Fruit fly (Drosophila melanogaster) whole organism, embryonic: ENCODE measurements around the gene Tengl3.

ENCODE experiments used
- BEAF-32 ChIP-seq: fragments of 200-800 bp; sonication (Bioruptor generic); optimal IDR thresholded peaks from 3 replicates; lab custom pipeline; 2017; ENCODE audit warnings: missing biosample characterization, missing genetic modification characterization, mild to moderate bottlenecking, moderate library complexity, missing genetic modification reagents
- CG10654 ChIP-seq: fragments of 200-800 bp; sonication (Bioruptor generic); optimal IDR thresholded peaks from 2 replicates; lab custom pipeline; 2016; ENCODE audit warnings: missing biosample characterization, missing genetic modification characterization
- CG10959 ChIP-seq: fragments of 200-800 bp; sonication (Bioruptor generic); IDR thresholded peaks from 2 replicates; pipeline ENCODE4 v1.3.6; 2022; ENCODE audit warnings: missing biosample characterization, missing genetic modification characterization
- CG11085 ChIP-seq: fragments of 200-800 bp; sonication (Bioruptor generic); IDR thresholded peaks from 2 replicates; pipeline ENCODE4 v1.3.6; 2022; ENCODE audit warnings: missing biosample characterization, missing genetic modification characterization
- CG11456 ChIP-seq: fragments of 200-800 bp; sonication (Bioruptor generic); IDR thresholded peaks from 3 replicates; pipeline ENCODE4 v1.3.6; 2022; ENCODE audit warnings: missing biosample characterization, missing genetic modification characterization
- CG13123 ChIP-seq: fragments of 200-800 bp; sonication (Bioruptor generic); optimal IDR thresholded peaks from 2 replicates; lab custom pipeline; 2016; ENCODE audit warnings: missing biosample characterization, missing genetic modification characterization
- CG14667 ChIP-seq: fragments of 200-800 bp; sonication (Bioruptor generic); IDR thresholded peaks from 2 replicates; pipeline ENCODE4 v1.3.6; 2022; ENCODE audit warnings: missing biosample characterization, missing genetic modification characterization
- CG1647 ChIP-seq: fragments of 200-800 bp; sonication (Bioruptor generic); optimal IDR thresholded peaks from 3 replicates; lab custom pipeline; 2016; ENCODE audit warnings: missing biosample characterization, missing genetic modification characterization
- CG17568 ChIP-seq: fragments of 200-800 bp; sonication (Bioruptor generic); optimal IDR thresholded peaks from 2 replicates; lab custom pipeline; 2018; ENCODE audit warnings: missing biosample characterization, mild to moderate bottlenecking, missing genetic modification characterization, moderate library complexity
- CG1792 ChIP-seq: fragments of 200-800 bp; sonication (Bioruptor generic); optimal IDR thresholded peaks from 2 replicates; lab custom pipeline; 2016; ENCODE audit warnings: missing biosample characterization, missing genetic modification characterization
- CG18476 ChIP-seq: fragments of 200-800 bp; sonication (Bioruptor generic); optimal IDR thresholded peaks from 2 replicates; lab custom pipeline; 2016; ENCODE audit warnings: missing biosample characterization, mild to moderate bottlenecking, missing genetic modification characterization
- CG34224 ChIP-seq: fragments of 200-800 bp; sonication (Bioruptor generic); IDR thresholded peaks from 3 replicates; pipeline ENCODE4 v1.3.6; 2022; ENCODE audit warnings: missing biosample characterization, missing genetic modification characterization; ENCODE audit not compliant: partially characterized antibody
- CG3726 ChIP-seq: fragments of 200-800 bp; sonication (Bioruptor generic); IDR thresholded peaks from 3 replicates; pipeline ENCODE4, ENCODE4 v1.3.6; 2022; ENCODE audit warnings: missing biosample characterization, missing genetic modification characterization
- CG9817 ChIP-seq: fragments of 200-800 bp; sonication (Bioruptor generic); optimal IDR thresholded peaks from 2 replicates; lab custom pipeline; 2018; ENCODE audit warnings: missing biosample characterization, mild to moderate bottlenecking, missing genetic modification characterization, moderate library complexity
- CTCF ChIP-seq: fragments of 200-800 bp; sonication (Bioruptor generic); optimal IDR thresholded peaks from 2 replicates; lab custom pipeline; 2017; ENCODE audit warnings: missing biosample characterization, mild to moderate bottlenecking, missing genetic modification characterization, moderate library complexity
- Camta ChIP-seq: fragments of 200-800 bp; sonication (Bioruptor generic); optimal IDR thresholded peaks from 2 replicates; lab custom pipeline; 2016; ENCODE audit warnings: missing biosample characterization, missing genetic modification characterization
- D ChIP-seq, 2 experiments: fragments of 200-800 bp in 1 of 2; fragments of >200 bp in 1 of 2; sonication (Bioruptor generic) in 1 of 2; optimal IDR thresholded peaks; 2 replicates in 1 of 2; 3 replicates in 1 of 2; lab custom pipeline; 2017; ENCODE audit warnings: mild to moderate bottlenecking in 1 of 2, missing biosample characterization in 1 of 2, missing genetic modification characterization in 1 of 2, missing genetic modification reagents in 1 of 2
- Dbx ChIP-seq: fragments of 200-800 bp; sonication (Bioruptor generic); IDR thresholded peaks from 3 replicates; pipeline ENCODE4 v1.3.6; 2022; ENCODE audit warnings: missing biosample characterization, missing genetic modification characterization
- Dek ChIP-seq: fragments of 200-800 bp; sonication (Bioruptor generic); optimal IDR thresholded peaks from 3 replicates; lab custom pipeline; 2019; ENCODE audit warnings: missing biosample characterization, mild to moderate bottlenecking, missing genetic modification characterization, moderate library complexity
- ERR ChIP-seq: fragments of 200-800 bp; sonication (Bioruptor generic); optimal IDR thresholded peaks from 2 replicates; lab custom pipeline; 2016; ENCODE audit warnings: missing biosample characterization, missing genetic modification characterization
- Fer3 ChIP-seq: fragments of 200-800 bp; sonication (Bioruptor generic); optimal IDR thresholded peaks from 2 replicates; lab custom pipeline; 2018; ENCODE audit warnings: missing biosample characterization, mild to moderate bottlenecking, missing genetic modification characterization, moderate library complexity
- Gug ChIP-seq: fragments of 200-800 bp; sonication (Bioruptor generic); IDR thresholded peaks from 4 replicates; pipeline ENCODE4 v1.3.6; 2022; ENCODE audit warnings: missing biosample characterization, missing genetic modification characterization
- HmgZ ChIP-seq: fragments of 200-800 bp; sonication (Bioruptor generic); optimal IDR thresholded peaks from 2 replicates; lab custom pipeline; 2018; ENCODE audit warnings: missing biosample characterization, mild to moderate bottlenecking, missing genetic modification characterization
- Max ChIP-seq: fragments of 200-800 bp; sonication (Bioruptor generic); optimal IDR thresholded peaks from 2 replicates; lab custom pipeline; 2016; ENCODE audit warnings: missing biosample characterization, mild to moderate bottlenecking, missing genetic modification characterization
- Mrtf ChIP-seq: fragments of 200-800 bp; sonication (Bioruptor generic); IDR thresholded peaks from 3 replicates; pipeline ENCODE4 v1.3.6; 2022; ENCODE audit warnings: missing biosample characterization, missing genetic modification characterization
- Sin3A ChIP-seq: fragments of >200 bp; optimal IDR thresholded peaks from 2 replicates; lab custom pipeline; 2018
- Ssrp ChIP-seq: fragments of 200-800 bp; sonication (Bioruptor generic); optimal IDR thresholded peaks from 2 replicates; lab custom pipeline; 2018; ENCODE audit warnings: missing biosample characterization, mild to moderate bottlenecking, missing genetic modification characterization, moderate library complexity
- al ChIP-seq: fragments of 200-800 bp; sonication (Bioruptor generic); IDR thresholded peaks from 2 replicates; pipeline ENCODE4 v1.3.6; 2022; ENCODE audit warnings: missing biosample characterization, missing genetic modification characterization
- ato ChIP-seq: fragments of 200-800 bp; sonication (Bioruptor generic); IDR thresholded peaks from 2 replicates; pipeline ENCODE4 v1.3.6; 2022; ENCODE audit warnings: missing biosample characterization, missing genetic modification characterization; ENCODE audit not compliant: partially characterized antibody
- btn ChIP-seq: fragments of 200-800 bp; sonication (Bioruptor generic); optimal IDR thresholded peaks from 2 replicates; lab custom pipeline; 2016; ENCODE audit warnings: missing biosample characterization, missing genetic modification characterization
- da ChIP-seq: fragments of 200-800 bp; sonication (Bioruptor generic); optimal IDR thresholded peaks from 2 replicates; lab custom pipeline; 2016; ENCODE audit warnings: missing biosample characterization, missing genetic modification characterization
- ems ChIP-seq: fragments of 200-800 bp; sonication (Bioruptor generic); optimal IDR thresholded peaks from 3 replicates; lab custom pipeline; 2016; ENCODE audit warnings: missing biosample characterization, missing genetic modification characterization
- en ChIP-seq: fragments of 200-800 bp; sonication (Bioruptor generic); optimal IDR thresholded peaks from 2 replicates; lab custom pipeline; 2016; ENCODE audit warnings: missing biosample characterization, missing genetic modification characterization
- gfzf ChIP-seq: fragments of 200-800 bp; sonication (Bioruptor generic); optimal IDR thresholded peaks from 2 replicates; lab custom pipeline; 2016; ENCODE audit warnings: missing biosample characterization, mild to moderate bottlenecking, missing genetic modification characterization, moderate library complexity
- grau ChIP-seq: fragments of 200-800 bp; optimal IDR thresholded peaks from 3 replicates; lab custom pipeline; 2019; ENCODE audit warnings: missing biosample characterization, mild to moderate bottlenecking, missing genetic modification characterization, moderate library complexity
- h ChIP-seq: fragments of >200 bp; optimal IDR thresholded peaks from 2 replicates; lab custom pipeline; 2017
- hkb ChIP-seq, 2 experiments: fragments of 200-800 bp in 1 of 2; fragments of >200 bp in 1 of 2; sonication (Bioruptor generic) in 1 of 2; IDR thresholded peaks in 1 of 2; optimal IDR thresholded peaks in 1 of 2; 2 replicates each; pipeline versions ENCODE4 v1.3.6 to Lab custom; 2017 to 2022; ENCODE audit warnings: missing biosample characterization in 1 of 2, missing genetic modification characterization in 1 of 2
- ind ChIP-seq: fragments of 200-800 bp; sonication (Bioruptor generic); optimal IDR thresholded peaks from 3 replicates; lab custom pipeline; 2016; ENCODE audit warnings: missing biosample characterization, missing genetic modification characterization
- lab ChIP-seq: fragments of 200-800 bp; sonication (Bioruptor generic); optimal IDR thresholded peaks from 3 replicates; lab custom pipeline; 2017; ENCODE audit warnings: missing biosample characterization, missing genetic modification characterization, mild to moderate bottlenecking, moderate library complexity, missing genetic modification reagents
- lov ChIP-seq, 2 experiments: fragments of 200-800 bp in 1 of 2; fragments of >200 bp in 1 of 2; sonication (Bioruptor generic) in 1 of 2; IDR thresholded peaks in 1 of 2; optimal IDR thresholded peaks in 1 of 2; 2 replicates in 1 of 2; 3 replicates in 1 of 2; pipeline versions ENCODE4 v1.3.6 to Lab custom; 2017 to 2022; ENCODE audit warnings: missing biosample characterization in 1 of 2, missing genetic modification characterization in 1 of 2
- mirr ChIP-seq: fragments of 200-800 bp; sonication (Bioruptor generic); optimal IDR thresholded peaks from 3 replicates; lab custom pipeline; 2018; ENCODE audit warnings: missing biosample characterization, mild to moderate bottlenecking, missing genetic modification characterization
- pfk ChIP-seq: fragments of 200-800 bp; sonication (Bioruptor generic); optimal IDR thresholded peaks from 2 replicates; lab custom pipeline; 2018; ENCODE audit warnings: missing biosample characterization, mild to moderate bottlenecking, missing genetic modification characterization, moderate library complexity
- phol ChIP-seq: fragments of 200-800 bp; sonication (Bioruptor generic); optimal IDR thresholded peaks from 3 replicates; lab custom pipeline; 2018; ENCODE audit warnings: missing biosample characterization, mild to moderate bottlenecking, missing genetic modification characterization, moderate library complexity
- repo ChIP-seq: fragments of 200-800 bp; sonication (Bioruptor generic); optimal IDR thresholded peaks from 2 replicates; lab custom pipeline; 2016; ENCODE audit warnings: missing biosample characterization, missing genetic modification characterization
- slbo ChIP-seq: fragments of 200-800 bp; sonication (Bioruptor generic); IDR thresholded peaks from 2 replicates; pipeline ENCODE4 v1.3.6; 2022; ENCODE audit warnings: missing biosample characterization, missing genetic modification characterization
- so ChIP-seq: fragments of 200-800 bp; sonication (Bioruptor generic); IDR thresholded peaks from 3 replicates; pipeline ENCODE4 v1.3.6; 2022; ENCODE audit warnings: missing biosample characterization, missing genetic modification characterization
- stc ChIP-seq: fragments of 200-800 bp; sonication (Bioruptor generic); IDR thresholded peaks from 2 replicates; pipeline ENCODE4 v1.3.6; 2022; ENCODE audit warnings: missing biosample characterization, missing genetic modification characterization
- tin ChIP-seq: fragments of 200-800 bp; sonication (Bioruptor generic); optimal IDR thresholded peaks from 3 replicates; lab custom pipeline; 2016; ENCODE audit warnings: missing biosample characterization, missing genetic modification characterization
- vvl ChIP-seq: fragments of 200-800 bp; sonication (Bioruptor generic); IDR thresholded peaks from 2 replicates; pipeline ENCODE4 v1.3.6; 2022; ENCODE audit warnings: missing biosample characterization, missing genetic modification characterization
- z ChIP-seq: fragments of 200-800 bp; sonication (Bioruptor generic); IDR thresholded peaks from 3 replicates; pipeline ENCODE4 v1.3.6; 2022; ENCODE audit warnings: missing biosample characterization, missing genetic modification characterization
- zf30C ChIP-seq: fragments of 200-800 bp; sonication (Bioruptor generic); optimal IDR thresholded peaks from 3 replicates; lab custom pipeline; 2018; ENCODE audit warnings: missing biosample characterization, mild to moderate bottlenecking, missing genetic modification characterization

Gene Tengl3

dm6 chr2L:2227316-2227715 lies 10.7 kb downstream of the Tengl3 start (continued):
- 0 out of 3 replicates have a peak, but pooled peaks have one; percentile 38 for TF ChIP-seq CG3726 (GFP tag; lab: Robert Waterston, UW)
- TF ChIP-seq CG10654 (GFP tag; lab: Kevin White, UChicago), result peak; percentile 14
- TF ChIP-seq Dek (tag; lab: Kevin White, UChicago), result no peak
- TF ChIP-seq repo (GFP tag; lab: Kevin White, UChicago), result no peak
- no peak for TF ChIP-seq CG1647 (GFP tag; lab: Kevin White, UChicago)
- TF ChIP-seq CTCF (GFP tag; lab: Kevin White, UChicago), result no peak
- no peak for TF ChIP-seq CG10959 (GFP tag; lab: Robert Waterston, UW)
- TF ChIP-seq CG13123, result no peak
- peak; percentile 46 for TF ChIP-seq grau
- peak; percentile 42; the same call in 2 of the 4 replicates for TF ChIP-seq Gug (GFP tag; lab: Robert Waterston, UW)
- no peak for TF ChIP-seq ems (GFP tag; lab: Kevin White, UChicago)
- no peak for TF ChIP-seq Camta
- no peak for TF ChIP-seq CG14667 (GFP tag; lab: Robert Waterston, UW)
- TF ChIP-seq al (GFP tag; lab: Robert Waterston, UW), result no peak
- no peak for TF ChIP-seq CG18476
- no peak for TF ChIP-seq HmgZ (tag; lab: Kevin White, UChicago)
- peak; percentile 19 for TF ChIP-seq CG17568 (GFP tag; lab: Kevin White, UChicago)
- TF ChIP-seq Fer3 (tag; lab: Kevin White, UChicago), result no peak
- TF ChIP-seq CG1792, result no peak
- no peak for TF ChIP-seq pfk (GFP tag; lab: Kevin White, UChicago)
- TF ChIP-seq zf30C, result no peak
- TF ChIP-seq gfzf (GFP tag; lab: Kevin White, UChicago), result no peak
- no peak for TF ChIP-seq en (GFP tag; lab: Kevin White, UChicago)
- TF ChIP-seq CG34224 (GFP tag; lab: Robert Waterston, UW), result no peak
- no peak for TF ChIP-seq Mrtf (GFP tag; lab: Robert Waterston, UW)
- no peak for TF ChIP-seq ERR
- no peak for TF ChIP-seq da (GFP tag; lab: Kevin White, UChicago)
- peak; percentile 2 for TF ChIP-seq CG9817 (tag; lab: Kevin White, UChicago)
- peak; percentile 61; the same call in 1 of the 3 replicates for TF ChIP-seq so
- peak; percentile 35 for TF ChIP-seq tin (GFP tag; lab: Kevin White, UChicago)
- TF ChIP-seq vvl (GFP tag; lab: Robert Waterston, UW), result peak; percentile 86
- TF ChIP-seq lab (GFP tag; lab: Kevin White, UChicago), result peak; percentile 54
- no peak for TF ChIP-seq hkb (optimal IDR thresholded peaks at IDR 0.05; lab: Kevin White, UChicago)
- TF ChIP-seq hkb (GFP tag; IDR thresholded peaks at IDR 0.05; lab: Robert Waterston, UW), result peak; percentile 73
- TF ChIP-seq ato (GFP tag; lab: Robert Waterston, UW), result no peak
- TF ChIP-seq CG11456 (GFP tag; lab: Robert Waterston, UW), result peak; percentile 57; the same call in 1 of the 3 replicates
- no peak for TF ChIP-seq z
- TF ChIP-seq phol (tag; lab: Kevin White, UChicago), result peak; percentile 51
- TF ChIP-seq Dbx, result 0 out of 3 replicates have a peak, but pooled peaks have one; percentile 10
- TF ChIP-seq Max (GFP tag; lab: Kevin White, UChicago), result no peak
- TF ChIP-seq mirr, result no peak
- TF ChIP-seq BEAF-32 (GFP tag; lab: Kevin White, UChicago), result no peak
- TF ChIP-seq D (optimal IDR thresholded peaks at IDR 0.05; lab: Kevin White, UChicago), result no peak
- TF ChIP-seq D (GFP tag; optimal IDR thresholded peaks at IDR 0.05; lab: Kevin White, UChicago), result peak; percentile 0
- TF ChIP-seq h (lab: Kevin White, UChicago), result no peak
- TF ChIP-seq CG11085 (GFP tag; lab: Robert Waterston, UW), result no peak
- no peak for TF ChIP-seq btn (GFP tag; lab: Kevin White, UChicago)
- peak; percentile 30 for TF ChIP-seq Ssrp (tag; lab: Kevin White, UChicago)
- TF ChIP-seq lov (optimal IDR thresholded peaks at IDR 0.05; lab: Kevin White, UChicago), result no peak
- peak; percentile 25; the same call in 1 of the 3 replicates for TF ChIP-seq lov (GFP tag; IDR thresholded peaks at IDR 0.05; lab: Robert Waterston, UW)
- no peak for TF ChIP-seq Sin3A
- peak; percentile 64 for TF ChIP-seq slbo (GFP tag; lab: Robert Waterston, UW)
- peak; percentile 72; the same call in 1 of the 2 replicates for TF ChIP-seq stc
- peak; percentile 49 for TF ChIP-seq ind (GFP tag; lab: Kevin White, UChicago)
